Fruit fly (Drosophila melanogaster): ENCODE measurements around the gene Acer.
A peak's percentile ranks its signal among the peaks of the same experiment; 100 is the strongest.

Gene Acer

dm6 chr2L:8542234-8542572, 20.5 kb downstream of the Acer start:
- TF ChIP-seq CTCF (optimal IDR thresholded peaks at IDR 0.05) = no peak
- no peak for TF ChIP-seq CG8478 (optimal IDR thresholded peaks at IDR 0.05)

dm6 chr2L:8542639-8543038, 20.9 kb downstream of the Acer start:
- TF ChIP-seq CG8478 (optimal IDR thresholded peaks at IDR 0.05) (no peak), CTCF (optimal IDR thresholded peaks at IDR 0.05) (no peak)

dm6 chr2L:8543102-8543501, 21.4 kb downstream of the Acer start:
- TF ChIP-seq CTCF (optimal IDR thresholded peaks at IDR 0.05) (peak in 1 of 2 experiments; percentile 18), CG8478 (optimal IDR thresholded peaks at IDR 0.05) (no peak)

- TF ChIP-seq CG8478 (optimal IDR thresholded peaks at IDR 0.05) (no peak), CTCF (optimal IDR thresholded peaks at IDR 0.05) (no peak)
Measured at dm6 chr2L:8543731-8544359, 22.1 kb downstream of the Acer start.

- TF ChIP-seq CTCF (optimal IDR thresholded peaks at IDR 0.05) (no peak), CG8478 (optimal IDR thresholded peaks at IDR 0.05) (no peak)
Measured at dm6 chr2L:8544636-8545035, 22.9 kb downstream of the Acer start.

dm6 chr2L:8545393-8546100, 23.8 kb downstream of the Acer start:
- TF ChIP-seq CTCF (optimal IDR thresholded peaks at IDR 0.05) (no peak), CG8478 (optimal IDR thresholded peaks at IDR 0.05) (no peak)

dm6 chr2L:8548118-8548517, 26.4 kb downstream of the Acer start:
- no peak for TF ChIP-seq CG8478 (optimal IDR thresholded peaks at IDR 0.05)
- no peak for TF ChIP-seq CTCF (optimal IDR thresholded peaks at IDR 0.05)

- TF ChIP-seq CG8478 (optimal IDR thresholded peaks at IDR 0.05) = no peak
- TF ChIP-seq CTCF (optimal IDR thresholded peaks at IDR 0.05) = no peak
Measured at dm6 chr2L:8552472-8552871, 30.7 kb downstream of the Acer start.

dm6 chr2L:8553789-8554626, 32.3 kb downstream of the Acer start:
- TF ChIP-seq CTCF (optimal IDR thresholded peaks at IDR 0.05) (no peak), CG8478 (optimal IDR thresholded peaks at IDR 0.05) (no peak)

- no peak for TF ChIP-seq CG8478 (optimal IDR thresholded peaks at IDR 0.05)
- TF ChIP-seq CTCF (optimal IDR thresholded peaks at IDR 0.05) = no peak
Measured at dm6 chr2L:8556207-8556606, 34.5 kb downstream of the Acer start.

dm6 chr2L:8570408-8571072, 48.8 kb downstream of the Acer start:
- TF ChIP-seq CTCF (optimal IDR thresholded peaks at IDR 0.05) (no peak), CG8478 (optimal IDR thresholded peaks at IDR 0.05) (no peak)

dm6 chr2L:8572900-8573299, 51.2 kb downstream of the Acer start:
- TF ChIP-seq CG8478 (optimal IDR thresholded peaks at IDR 0.05) (no peak), CTCF (optimal IDR thresholded peaks at IDR 0.05) (no peak)

dm6 chr2L:8574258-8574657, 52.5 kb downstream of the Acer start:
- TF ChIP-seq CTCF (optimal IDR thresholded peaks at IDR 0.05) = no peak
- TF ChIP-seq CG8478 (optimal IDR thresholded peaks at IDR 0.05) = no peak

dm6 chr2L:8574947-8575346, 53.2 kb downstream of the Acer start:
- TF ChIP-seq CG8478 (optimal IDR thresholded peaks at IDR 0.05) (no peak), CTCF (optimal IDR thresholded peaks at IDR 0.05) (no peak)
